Fruit fly (Drosophila melanogaster) whole organism, prepupa: ENCODE data around the gene Crtc.

Experiments
- Blimp-1 ChIP-seq: fragments of 200-800 bp; sonication (Bioruptor generic); optimal IDR thresholded peaks from 3 replicates; lab custom pipeline; 2017; ENCODE audit warnings: missing biosample characterization, missing genetic modification characterization, mild to moderate bottlenecking, moderate library complexity, missing genetic modification reagents
- CG10631 ChIP-seq: fragments of 200-800 bp; sonication (Bioruptor generic); optimal IDR thresholded peaks from 2 replicates; lab custom pipeline; 2016; ENCODE audit warnings: missing biosample characterization, missing genetic modification characterization
- CG10669 ChIP-seq: fragments of 200-800 bp; sonication (Bioruptor generic); optimal IDR thresholded peaks from 3 replicates; lab custom pipeline; 2018; ENCODE audit warnings: missing biosample characterization, mild to moderate bottlenecking, missing genetic modification characterization, moderate library complexity
- CG11294 ChIP-seq: fragments of 200-800 bp; sonication (Bioruptor generic); IDR thresholded peaks from 2 replicates; pipeline ENCODE4 v1.3.6; 2022; ENCODE audit warnings: missing biosample characterization, missing genetic modification characterization
- CG15336 ChIP-seq: fragments of 200-800 bp; sonication (Bioruptor generic); IDR thresholded peaks from 2 replicates; pipeline ENCODE4 v1.3.6; 2022; ENCODE audit warnings: missing biosample characterization, missing genetic modification characterization
- CG1621 ChIP-seq: fragments of 200-800 bp; sonication (Bioruptor generic); optimal IDR thresholded peaks from 3 replicates; lab custom pipeline; 2018; ENCODE audit warnings: missing biosample characterization, mild to moderate bottlenecking, missing genetic modification characterization
- CG16779 ChIP-seq: fragments of 200-800 bp; sonication (Bioruptor generic); optimal IDR thresholded peaks from 3 replicates; lab custom pipeline; 2017; ENCODE audit warnings: missing biosample characterization, mild to moderate bottlenecking, missing genetic modification characterization
- CG31627 ChIP-seq: fragments of 200-800 bp; sonication (Bioruptor generic); optimal IDR thresholded peaks from 3 replicates; lab custom pipeline; 2016; ENCODE audit warnings: missing biosample characterization, missing genetic modification characterization
- CG34406 ChIP-seq: fragments of 200-800 bp; sonication (Bioruptor generic); optimal IDR thresholded peaks from 3 replicates; lab custom pipeline; 2016; ENCODE audit warnings: missing biosample characterization, missing genetic modification characterization
- CG3919 ChIP-seq: fragments of 200-800 bp; sonication (Bioruptor generic); optimal IDR thresholded peaks from 3 replicates; lab custom pipeline; 2016; ENCODE audit warnings: missing biosample characterization, missing genetic modification characterization
- CG4318 ChIP-seq: fragments of 200-800 bp; sonication (Bioruptor generic); optimal IDR thresholded peaks from 3 replicates; lab custom pipeline; 2017; ENCODE audit warnings: missing biosample characterization, mild to moderate bottlenecking, missing genetic modification characterization
- CG6163 ChIP-seq: fragments of 200-800 bp; sonication (Bioruptor generic); IDR thresholded peaks from 3 replicates; pipeline ENCODE4 v1.3.6; 2022; ENCODE audit warnings: missing biosample characterization, missing genetic modification characterization
- CG6276 ChIP-seq: fragments of 200-800 bp; sonication (Bioruptor generic); optimal IDR thresholded peaks from 2 replicates; lab custom pipeline; 2017; ENCODE audit warnings: missing biosample characterization, mild to moderate bottlenecking, missing genetic modification characterization
- CG6808 ChIP-seq: fragments of 200-800 bp; sonication (Bioruptor generic); optimal IDR thresholded peaks from 3 replicates; lab custom pipeline; 2017; ENCODE audit warnings: missing biosample characterization, missing genetic modification characterization, mild to moderate bottlenecking, moderate library complexity, missing genetic modification reagents
- CG7368 ChIP-seq: fragments of 200-800 bp; sonication (Bioruptor generic); optimal IDR thresholded peaks from 3 replicates; lab custom pipeline; 2016; ENCODE audit warnings: missing biosample characterization, missing genetic modification characterization
- CG8319 ChIP-seq: fragments of 200-800 bp; sonication (Bioruptor generic); optimal IDR thresholded peaks from 3 replicates; lab custom pipeline; 2016; ENCODE audit warnings: missing biosample characterization, missing genetic modification characterization
- CG8632 ChIP-seq: fragments of 200-800 bp; sonication (Bioruptor generic); optimal IDR thresholded peaks from 3 replicates; lab custom pipeline; 2016; ENCODE audit warnings: missing biosample characterization, missing genetic modification characterization
- CG9139 ChIP-seq: fragments of 200-800 bp; sonication (Bioruptor generic); optimal IDR thresholded peaks from 3 replicates; lab custom pipeline; 2017; ENCODE audit warnings: missing biosample characterization, mild to moderate bottlenecking, missing genetic modification characterization
- Eip78C ChIP-seq: fragments of 200-800 bp; sonication (Bioruptor generic); peaks from one replicate; lab custom pipeline; 2016; ENCODE audit warnings: missing biosample characterization, missing genetic modification characterization
- Eip93F ChIP-seq: fragments of 200-800 bp; sonication (Bioruptor generic); optimal IDR thresholded peaks from 2 replicates; lab custom pipeline; 2016; ENCODE audit warnings: missing biosample characterization, mild to moderate bottlenecking, missing genetic modification characterization
- Ets21C ChIP-seq: fragments of 200-800 bp; sonication (Bioruptor generic); optimal IDR thresholded peaks from 3 replicates; lab custom pipeline; 2016; ENCODE audit warnings: missing biosample characterization, missing genetic modification characterization
- Ets96B ChIP-seq: fragments of 200-800 bp; optimal IDR thresholded peaks from 2 replicates; lab custom pipeline; 2019; ENCODE audit warnings: missing biosample characterization, mild to moderate bottlenecking, missing genetic modification characterization, moderate library complexity
- Gug ChIP-seq: fragments of 200-800 bp; sonication (Bioruptor generic); IDR thresholded peaks from 2 replicates; pipeline ENCODE4 v1.3.6; 2022; ENCODE audit warnings: missing biosample characterization, missing genetic modification characterization
- Hr39 ChIP-seq: fragments of 200-800 bp; sonication (Bioruptor generic); optimal IDR thresholded peaks from 2 replicates; lab custom pipeline; 2016; ENCODE audit warnings: missing biosample characterization, missing genetic modification characterization
- Hr4 ChIP-seq: fragments of 200-800 bp; sonication (Bioruptor generic); optimal IDR thresholded peaks from 3 replicates; lab custom pipeline; 2016; ENCODE audit warnings: missing biosample characterization, missing genetic modification characterization
- Met ChIP-seq: fragments of 200-800 bp; sonication (Bioruptor generic); optimal IDR thresholded peaks from 3 replicates; lab custom pipeline; 2016; ENCODE audit warnings: missing biosample characterization, missing genetic modification characterization
- OdsH ChIP-seq: fragments of 200-800 bp; sonication (Bioruptor generic); optimal IDR thresholded peaks from 3 replicates; lab custom pipeline; 2016; ENCODE audit warnings: missing biosample characterization, missing genetic modification characterization
- Sox102F ChIP-seq: fragments of 200-800 bp; sonication (Bioruptor generic); optimal IDR thresholded peaks from 2 replicates; lab custom pipeline; 2016; ENCODE audit warnings: missing biosample characterization, mild to moderate bottlenecking, missing genetic modification characterization
- Sox15 ChIP-seq: fragments of 200-800 bp; sonication (Bioruptor generic); optimal IDR thresholded peaks from 3 replicates; lab custom pipeline; 2016; ENCODE audit warnings: missing biosample characterization, missing genetic modification characterization
- acj6 ChIP-seq: fragments of 200-800 bp; sonication (Bioruptor generic); optimal IDR thresholded peaks from 3 replicates; lab custom pipeline; 2016; ENCODE audit warnings: missing biosample characterization, missing genetic modification characterization
- eg ChIP-seq: fragments of 200-800 bp; sonication (Bioruptor generic); IDR thresholded peaks from 3 replicates; pipeline ENCODE4 v1.3.6; 2022; ENCODE audit warnings: missing biosample characterization, missing genetic modification characterization
- fd59A ChIP-seq: fragments of 200-800 bp; sonication (Bioruptor generic); optimal IDR thresholded peaks from 2 replicates; lab custom pipeline; 2017; ENCODE audit warnings: missing biosample characterization, mild to moderate bottlenecking, missing genetic modification characterization, missing genetic modification reagents
- fkh ChIP-seq: fragments of 200-800 bp; sonication (Bioruptor generic); optimal IDR thresholded peaks from 3 replicates; lab custom pipeline; 2017; ENCODE audit warnings: missing biosample characterization, mild to moderate bottlenecking, missing genetic modification characterization, moderate library complexity
- lz ChIP-seq: fragments of 200-800 bp; sonication (Bioruptor generic); optimal IDR thresholded peaks from 3 replicates; lab custom pipeline; 2016; ENCODE audit warnings: missing biosample characterization, missing genetic modification characterization
- pdm3 ChIP-seq: fragments of 200-800 bp; sonication (Bioruptor generic); optimal IDR thresholded peaks from 3 replicates; lab custom pipeline; 2016; ENCODE audit warnings: missing biosample characterization, missing genetic modification characterization
- salr ChIP-seq, 2 experiments: fragments of 200-800 bp; sonication (Bioruptor generic); optimal IDR thresholded peaks; 3 replicates each; lab custom pipeline; 2016 to 2018; ENCODE audit warnings: missing biosample characterization in 2 of 2, missing genetic modification characterization in 2 of 2, mild to moderate bottlenecking in 1 of 2
- spab ChIP-seq: fragments of 200-800 bp; sonication (Bioruptor generic); optimal IDR thresholded peaks from 2 replicates; lab custom pipeline; 2017; ENCODE audit warnings: missing biosample characterization, mild to moderate bottlenecking, missing genetic modification characterization, missing genetic modification reagents
- svp ChIP-seq: fragments of 200-800 bp; sonication (Bioruptor generic); peaks from one replicate; lab custom pipeline; 2016; ENCODE audit warnings: missing biosample characterization, missing genetic modification characterization
- topi ChIP-seq: fragments of 200-800 bp; sonication (Bioruptor generic); optimal IDR thresholded peaks from 3 replicates; lab custom pipeline; 2016; ENCODE audit warnings: missing biosample characterization, missing genetic modification characterization
- vri ChIP-seq: fragments of 200-800 bp; sonication (Bioruptor generic); optimal IDR thresholded peaks from 3 replicates; lab custom pipeline; 2016; ENCODE audit warnings: missing biosample characterization, mild to moderate bottlenecking, missing genetic modification characterization

Crtc gene

DNA sequence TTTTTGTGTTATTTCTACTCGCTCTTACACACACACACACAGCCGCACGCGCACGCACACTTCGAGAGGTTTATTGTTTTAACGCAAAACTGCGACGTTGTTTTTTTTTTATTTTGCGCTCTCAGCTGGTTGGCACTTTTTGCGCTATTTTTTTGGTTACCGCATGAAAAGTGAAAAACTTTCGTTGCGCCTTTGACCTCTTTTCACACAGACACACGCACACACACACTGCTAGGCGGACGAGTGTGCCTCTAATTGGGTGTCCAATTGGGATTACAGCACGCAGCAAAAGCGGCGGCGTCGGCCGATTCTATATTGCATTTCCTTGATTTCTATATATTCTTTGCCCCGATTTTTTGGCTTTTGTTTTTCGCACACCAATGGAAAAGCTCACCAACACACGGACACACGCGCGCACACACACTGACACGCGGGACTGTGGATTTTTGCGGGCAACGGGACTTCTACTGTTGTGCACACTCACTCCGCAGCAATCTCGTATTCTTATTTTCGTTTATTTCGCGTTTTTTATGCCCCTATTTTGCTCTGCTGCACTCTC is 569 bp downstream of the Crtc start (continued):
- TF ChIP-seq Hr39 (no peak), CG6163 (GFP tag; lab: Robert Waterston, UW) (0 out of 3 replicates have a peak, but pooled peaks have one; percentile 21), lz (no peak), salr (GFP tag; optimal IDR thresholded peaks at IDR 0.05; lab: Kevin White, UChicago) (no peak), Hr4 (GFP tag; lab: Kevin White, UChicago) (no peak), Blimp-1 (GFP tag; lab: Kevin White, UChicago) (peak; percentile 55), CG8632 (no peak), CG1621 (tag; lab: Kevin White, UChicago) (no peak), OdsH (GFP tag; lab: Kevin White, UChicago) (no peak), fd59A (no peak), CG15336 (GFP tag; lab: Robert Waterston, UW) (peak; percentile 29; the same call in 1 of the 2 replicates), eg (GFP tag; lab: Robert Waterston, UW) (peak; percentile 33; the same call in 1 of the 3 replicates), Ets21C (GFP tag; lab: Kevin White, UChicago) (no peak)

DNA sequence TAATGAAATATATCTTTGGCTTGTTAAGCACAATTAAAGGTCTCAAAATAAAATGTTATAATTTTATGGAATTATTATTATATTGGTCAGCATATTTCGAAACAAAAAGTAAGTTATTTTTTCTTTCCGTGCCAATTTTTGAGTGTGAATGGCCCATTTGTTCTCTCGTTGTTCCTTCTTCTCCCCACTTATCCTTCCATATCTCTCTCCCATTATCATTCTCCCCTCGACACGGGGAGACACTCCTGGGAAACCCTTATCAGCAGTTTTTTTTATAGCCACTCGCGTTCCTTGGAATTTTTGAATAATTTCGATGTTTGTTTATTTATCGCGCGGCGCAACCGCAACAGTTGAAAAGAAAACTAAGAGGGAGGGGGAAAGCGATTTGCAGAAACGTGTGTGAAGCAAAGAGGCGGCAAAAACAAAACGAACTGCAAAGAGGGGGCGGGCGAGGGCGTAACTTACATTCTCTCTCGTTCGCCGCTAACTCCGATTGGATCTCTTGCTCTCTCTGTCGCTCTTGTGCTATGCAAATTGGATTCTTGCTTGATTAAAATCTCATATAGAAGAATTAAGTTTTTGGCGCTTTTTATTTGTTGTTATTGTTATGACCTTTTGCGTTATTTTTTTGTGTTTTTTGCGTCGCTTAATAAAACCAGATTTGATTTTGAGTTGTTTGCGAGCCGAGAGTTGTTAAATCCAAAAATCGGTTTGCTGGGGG is 1.2 kb downstream of the Crtc start:
- TF ChIP-seq topi (GFP tag; lab: Kevin White, UChicago): peak; percentile 8
- peak; percentile 11 for TF ChIP-seq Sox102F (GFP tag; lab: Kevin White, UChicago)
- no peak for TF ChIP-seq CG11294
- no peak for TF ChIP-seq CG1621 (tag; lab: Kevin White, UChicago)
- TF ChIP-seq Eip78C (GFP tag; lab: Kevin White, UChicago): peak; percentile 77
- no peak for TF ChIP-seq CG6163 (GFP tag; lab: Robert Waterston, UW)
- no peak for TF ChIP-seq fd59A
- TF ChIP-seq CG6808 (GFP tag; lab: Kevin White, UChicago): no peak
- no peak for TF ChIP-seq Sox15
- no peak for TF ChIP-seq CG34406 (GFP tag; lab: Kevin White, UChicago)
- no peak for TF ChIP-seq spab (GFP tag; lab: Kevin White, UChicago)
- TF ChIP-seq vri (GFP tag; lab: Kevin White, UChicago): peak; percentile 7
- TF ChIP-seq CG10631 (GFP tag; lab: Kevin White, UChicago): no peak
- peak; percentile 66 for TF ChIP-seq svp (GFP tag; lab: Kevin White, UChicago)
- TF ChIP-seq fkh (GFP tag; lab: Kevin White, UChicago): peak; percentile 16
- no peak for TF ChIP-seq CG4318 (GFP tag; lab: Kevin White, UChicago)
- TF ChIP-seq OdsH (GFP tag; lab: Kevin White, UChicago): no peak
- TF ChIP-seq CG31627 (GFP tag; lab: Kevin White, UChicago): no peak
- TF ChIP-seq CG10669 (GFP tag; lab: Kevin White, UChicago): no peak
- TF ChIP-seq CG9139 (GFP tag; lab: Kevin White, UChicago): no peak
- TF ChIP-seq eg (GFP tag; lab: Robert Waterston, UW): no peak
- TF ChIP-seq Gug (GFP tag; lab: Robert Waterston, UW): no peak
- no peak for TF ChIP-seq CG8319 (GFP tag; lab: Kevin White, UChicago)
- no peak for TF ChIP-seq CG7368 (GFP tag; lab: Kevin White, UChicago)
- no peak for TF ChIP-seq Hr4 (GFP tag; lab: Kevin White, UChicago)
- no peak for TF ChIP-seq Eip93F (GFP tag; lab: Kevin White, UChicago)
- no peak for TF ChIP-seq Ets96B (tag; lab: Kevin White, UChicago)
- TF ChIP-seq CG3919 (GFP tag; lab: Kevin White, UChicago): no peak
- TF ChIP-seq CG16779: no peak
- TF ChIP-seq Met (GFP tag; lab: Kevin White, UChicago): no peak
- no peak for TF ChIP-seq CG6276 (GFP tag; lab: Kevin White, UChicago)
- no peak for TF ChIP-seq pdm3
- TF ChIP-seq acj6 (GFP tag; lab: Kevin White, UChicago): no peak
